Worm (Caenorhabditis elegans) whole organism, L2 larva: Measurements from ENCODE around the gene K05F6.8.

Experiments used
- F13H6.1 ChIP-seq: sonication (generic microtip); optimal IDR thresholded peaks from 2 replicates; lab custom pipeline; 2016; ENCODE audit warnings: missing genetic modification characterization, missing compliant biosample characterization
- Y55F3AM.14 ChIP-seq: fragments of 200-800 bp; sonication (Bioruptor generic); optimal IDR thresholded peaks from 2 replicates; lab custom pipeline; 2018; ENCODE audit warnings: mild to moderate bottlenecking, missing genetic modification characterization, missing compliant biosample characterization
- fos-1 ChIP-seq: fragments of 150-350 bp; optimal IDR thresholded peaks from 2 replicates; lab custom pipeline; 2014; ENCODE audit warnings: missing biosample characterization, missing genetic modification characterization
- lin-39 ChIP-seq: fragments of 150-350 bp; optimal IDR thresholded peaks from 2 replicates; lab custom pipeline; 2014; ENCODE audit warnings: missing biosample characterization, missing genetic modification reagents, missing genetic modification characterization
- nhr-21 ChIP-seq: fragments of 150-350 bp; optimal IDR thresholded peaks from 2 replicates; lab custom pipeline; 2014; ENCODE audit warnings: missing biosample characterization, missing genetic modification characterization
- ztf-4 ChIP-seq: fragments of 150-350 bp; optimal IDR thresholded peaks from 2 replicates; lab custom pipeline; 2014; ENCODE audit warnings: missing biosample characterization, missing genetic modification characterization

- no peak for TF ChIP-seq nhr-21 (tag; lab: Kevin White, UChicago)
- no peak for TF ChIP-seq lin-39
- TF ChIP-seq Y55F3AM.14 = no peak
- TF ChIP-seq fos-1 (tag; lab: Kevin White, UChicago) = no peak
- TF ChIP-seq F13H6.1 (tag; lab: Kevin White, UChicago) = no peak
- TF ChIP-seq ztf-4 = no peak
Observed at ce11 chrII:1605010-1605409, 37.5 kb upstream of the K05F6.8 start.
